Worm (Caenorhabditis elegans) whole organism, L3 larva: Measurements from ENCODE around the gene BE10.4.

Experiments used
- mdl-1 ChIP-seq: fragments of 150-350 bp; optimal IDR thresholded peaks from 2 replicates; lab custom pipeline; 2014; ENCODE audit warnings: missing biosample characterization, missing genetic modification characterization
- nhr-12 ChIP-seq: fragments of 150-350 bp; optimal IDR thresholded peaks from 2 replicates; lab custom pipeline; 2014; ENCODE audit warnings: missing biosample characterization, missing genetic modification characterization
- nhr-25 ChIP-seq: sonication (generic microtip); optimal IDR thresholded peaks from 2 replicates; lab custom pipeline; 2017; ENCODE audit warnings: missing biosample characterization, missing genetic modification characterization
- skn-1 ChIP-seq: fragments of 150-350 bp; optimal IDR thresholded peaks from 2 replicates; lab custom pipeline; 2014; ENCODE audit warnings: missing biosample characterization, missing genetic modification characterization
- snpc-4 ChIP-seq: fragments of 150-350 bp; optimal IDR thresholded peaks from 2 replicates; lab custom pipeline; 2014; ENCODE audit warnings: missing biosample characterization, missing genetic modification characterization
- ztf-11 ChIP-seq: fragments of 150-350 bp; optimal IDR thresholded peaks from 2 replicates; lab custom pipeline; 2014; ENCODE audit warnings: missing biosample characterization, missing genetic modification characterization
- ztf-4 ChIP-seq: fragments of 150-350 bp; optimal IDR thresholded peaks from 2 replicates; lab custom pipeline; 2014; ENCODE audit warnings: missing biosample characterization, missing genetic modification characterization

- TF ChIP-seq snpc-4 (tag; lab: Kevin White, UChicago) (no peak), ztf-11 (tag; lab: Kevin White, UChicago) (no peak), mdl-1 (no peak), nhr-12 (tag; lab: Kevin White, UChicago) (no peak), nhr-25 (tag; lab: Kevin White, UChicago) (peak; percentile 38), ztf-4 (tag; lab: Kevin White, UChicago) (no peak), skn-1 (tag; lab: Kevin White, UChicago) (no peak)
These were observed 34.3 kb downstream of the BE10.4 start for ce11 chrIII:12847623-12848022.
